Fruit fly (Drosophila melanogaster) whole organism, embryonic: ENCODE data around the gene Doa.

Experiments
- BEAF-32 ChIP-seq: fragments of 200-800 bp; sonication (Bioruptor generic); optimal IDR thresholded peaks from 3 replicates; lab custom pipeline; 2017; ENCODE audit warnings: missing biosample characterization, missing genetic modification characterization, mild to moderate bottlenecking, moderate library complexity, missing genetic modification reagents
- CG10274 ChIP-seq: fragments of 200-800 bp; sonication (Bioruptor generic); optimal IDR thresholded peaks from 3 replicates; lab custom pipeline; 2017; ENCODE audit warnings: missing biosample characterization, mild to moderate bottlenecking, missing genetic modification characterization
- CG10565 ChIP-seq: fragments of 200-800 bp; sonication (Bioruptor generic); optimal IDR thresholded peaks from 3 replicates; lab custom pipeline; 2016; ENCODE audit warnings: missing biosample characterization, mild to moderate bottlenecking, missing genetic modification characterization
- CG11093 ChIP-seq: fragments of 200-800 bp; sonication (Bioruptor generic); IDR thresholded peaks from 3 replicates; pipeline ENCODE4 v1.3.6; 2022; ENCODE audit warnings: missing biosample characterization, missing genetic modification characterization
- CG1233 ChIP-seq: fragments of 200-800 bp; sonication (Bioruptor generic); optimal IDR thresholded peaks from 4 replicates; lab custom pipeline; 2018; ENCODE audit warnings: missing biosample characterization, mild to moderate bottlenecking, missing genetic modification characterization
- CG12391 ChIP-seq: fragments of 200-800 bp; sonication (Bioruptor generic); optimal IDR thresholded peaks from 3 replicates; lab custom pipeline; 2018; ENCODE audit warnings: missing biosample characterization, mild to moderate bottlenecking, missing genetic modification characterization, moderate library complexity
- CG15073 ChIP-seq: fragments of 200-800 bp; sonication (Bioruptor generic); optimal IDR thresholded peaks from 2 replicates; lab custom pipeline; 2016; ENCODE audit warnings: missing biosample characterization, missing genetic modification characterization
- CG18262 ChIP-seq: fragments of 200-800 bp; optimal IDR thresholded peaks from 3 replicates; lab custom pipeline; 2019; ENCODE audit warnings: missing biosample characterization, mild to moderate bottlenecking, missing genetic modification characterization, moderate library complexity
- CG2120 ChIP-seq: fragments of 200-800 bp; sonication (Bioruptor generic); optimal IDR thresholded peaks from 3 replicates; lab custom pipeline; 2016; ENCODE audit warnings: missing biosample characterization, missing genetic modification characterization
- CG30020 ChIP-seq: fragments of 200-800 bp; optimal IDR thresholded peaks from 2 replicates; lab custom pipeline; 2019; ENCODE audit warnings: missing biosample characterization, mild to moderate bottlenecking, missing genetic modification characterization, moderate library complexity
- CG31365 ChIP-seq: fragments of 200-800 bp; sonication (Bioruptor generic); optimal IDR thresholded peaks from 2 replicates; lab custom pipeline; 2018; ENCODE audit warnings: missing biosample characterization, mild to moderate bottlenecking, missing genetic modification characterization
- CG3407 ChIP-seq: fragments of 200-800 bp; sonication (Bioruptor generic); optimal IDR thresholded peaks from 2 replicates; lab custom pipeline; 2018; ENCODE audit warnings: missing biosample characterization, mild to moderate bottlenecking, missing genetic modification characterization
- CG34376 ChIP-seq: fragments of 200-800 bp; sonication (Bioruptor generic); optimal IDR thresholded peaks from 2 replicates; lab custom pipeline; 2018; ENCODE audit warnings: missing biosample characterization, mild to moderate bottlenecking, missing genetic modification characterization
- CG3838 ChIP-seq: fragments of 200-800 bp; sonication (Bioruptor generic); optimal IDR thresholded peaks from 3 replicates; lab custom pipeline; 2016; ENCODE audit warnings: missing biosample characterization, missing genetic modification characterization
- CG4328 ChIP-seq: fragments of 200-800 bp; sonication (Bioruptor generic); optimal IDR thresholded peaks from 3 replicates; lab custom pipeline; 2017; ENCODE audit warnings: missing biosample characterization, missing genetic modification reagents, missing genetic modification characterization
- CG6272 ChIP-seq: fragments of 200-800 bp; sonication (Bioruptor generic); IDR thresholded peaks from 2 replicates; pipeline ENCODE4 v1.3.6; 2022; ENCODE audit warnings: missing biosample characterization, missing genetic modification characterization
- CG6791 ChIP-seq: fragments of 200-800 bp; sonication (Bioruptor generic); IDR thresholded peaks from 3 replicates; pipeline ENCODE4 v1.3.6; 2022; ENCODE audit warnings: missing biosample characterization, missing genetic modification characterization; ENCODE audit not compliant: partially characterized antibody
- CG8765 ChIP-seq: fragments of 200-800 bp; sonication (Bioruptor generic); IDR thresholded peaks from 2 replicates; pipeline ENCODE4 v1.3.6; 2022; ENCODE audit warnings: missing biosample characterization, missing genetic modification characterization
- CG8924 ChIP-seq: fragments of 200-800 bp; optimal IDR thresholded peaks from 3 replicates; lab custom pipeline; 2019; ENCODE audit warnings: missing biosample characterization, mild to moderate bottlenecking, missing genetic modification characterization, moderate library complexity
- CTCF ChIP-seq: fragments of 200-800 bp; sonication (Bioruptor generic); optimal IDR thresholded peaks from 2 replicates; lab custom pipeline; 2017; ENCODE audit warnings: missing biosample characterization, mild to moderate bottlenecking, missing genetic modification characterization, moderate library complexity
- Dek ChIP-seq: fragments of 200-800 bp; sonication (Bioruptor generic); optimal IDR thresholded peaks from 3 replicates; lab custom pipeline; 2019; ENCODE audit warnings: missing biosample characterization, mild to moderate bottlenecking, missing genetic modification characterization, moderate library complexity
- Dref ChIP-seq: fragments of 200-800 bp; sonication (Bioruptor generic); IDR thresholded peaks from 2 replicates; pipeline ENCODE4 v1.3.6; 2022; ENCODE audit warnings: missing biosample characterization, missing genetic modification characterization
- E2f2 ChIP-seq: fragments of 200-800 bp; sonication (Bioruptor generic); IDR thresholded peaks from 2 replicates; pipeline ENCODE4 v1.3.6; 2022; ENCODE audit warnings: missing biosample characterization, missing genetic modification characterization
- GATAe ChIP-seq: fragments of 200-800 bp; sonication (Bioruptor generic); conservative IDR thresholded peaks from 2 replicates; pipeline ENCODE4 v1.3.6; 2022; ENCODE audit warnings: missing biosample characterization, missing genetic modification characterization
- Hand ChIP-seq: fragments of 200-800 bp; sonication (Bioruptor generic); optimal IDR thresholded peaks from 2 replicates; lab custom pipeline; 2017; ENCODE audit warnings: mild to moderate bottlenecking, missing biosample characterization, missing genetic modification reagents, missing genetic modification characterization
- Hmx ChIP-seq: fragments of 200-800 bp; sonication (Bioruptor generic); optimal IDR thresholded peaks from 2 replicates; lab custom pipeline; 2016; ENCODE audit warnings: missing biosample characterization, missing genetic modification characterization
- Hr51 ChIP-seq, 2 experiments: fragments of 200-800 bp; sonication (Bioruptor generic); optimal IDR thresholded peaks; 2 replicates in 1 of 2; 3 replicates in 1 of 2; lab custom pipeline; 2016 to 2018; ENCODE audit warnings: missing biosample characterization in 2 of 2, missing genetic modification characterization in 2 of 2, mild to moderate bottlenecking in 1 of 2, moderate library complexity in 1 of 2
- Lhr ChIP-seq: fragments of 200-800 bp; sonication (Bioruptor generic); optimal IDR thresholded peaks from 3 replicates; lab custom pipeline; 2017; ENCODE audit warnings: mild to moderate bottlenecking, missing biosample characterization, missing genetic modification reagents, missing genetic modification characterization
- MBD-R2 ChIP-seq: fragments of 200-800 bp; sonication (Bioruptor generic); IDR thresholded peaks from 2 replicates; pipeline ENCODE4 v1.3.6; 2022; ENCODE audit warnings: missing biosample characterization, missing genetic modification characterization
- Mes4 ChIP-seq: fragments of 200-800 bp; sonication (Bioruptor generic); optimal IDR thresholded peaks from 2 replicates; lab custom pipeline; 2016; ENCODE audit warnings: missing biosample characterization, missing genetic modification characterization
- NC2β ChIP-seq: fragments of 200-800 bp; sonication (Bioruptor generic); optimal IDR thresholded peaks from 2 replicates; lab custom pipeline; 2016; ENCODE audit warnings: missing biosample characterization, missing genetic modification characterization
- YL-1 ChIP-seq: fragments of 200-800 bp; sonication (Bioruptor generic); optimal IDR thresholded peaks from 3 replicates; lab custom pipeline; 2017; ENCODE audit warnings: missing biosample characterization, mild to moderate bottlenecking, missing genetic modification characterization
- al ChIP-seq: fragments of 200-800 bp; sonication (Bioruptor generic); IDR thresholded peaks from 2 replicates; pipeline ENCODE4 v1.3.6; 2022; ENCODE audit warnings: missing biosample characterization, missing genetic modification characterization
- caup ChIP-seq: fragments of 200-800 bp; sonication (Bioruptor generic); optimal IDR thresholded peaks from 3 replicates; lab custom pipeline; 2017; ENCODE audit warnings: missing biosample characterization, mild to moderate bottlenecking, missing genetic modification characterization, moderate library complexity; ENCODE audit not compliant: severe bottlenecking
- esg ChIP-seq: fragments of 200-800 bp; sonication (Bioruptor generic); conservative IDR thresholded peaks from 2 replicates; pipeline ENCODE4 v1.3.6; 2022; ENCODE audit warnings: missing biosample characterization, missing genetic modification characterization
- eyg ChIP-seq: fragments of 200-800 bp; sonication (Bioruptor generic); optimal IDR thresholded peaks from 3 replicates; lab custom pipeline; 2016; ENCODE audit warnings: missing biosample characterization, missing genetic modification characterization
- gt ChIP-seq: fragments of 200-800 bp; sonication (Bioruptor generic); IDR thresholded peaks from 2 replicates; pipeline ENCODE4 v1.3.6; 2022; ENCODE audit warnings: missing biosample characterization, missing genetic modification characterization
- ham ChIP-seq: fragments of 200-800 bp; sonication (Bioruptor generic); IDR thresholded peaks from 2 replicates; pipeline ENCODE4 v1.3.6; 2022; ENCODE audit warnings: missing biosample characterization, missing genetic modification characterization
- her ChIP-seq: fragments of 200-800 bp; sonication (Bioruptor generic); optimal IDR thresholded peaks from 2 replicates; lab custom pipeline; 2016; ENCODE audit warnings: missing biosample characterization, missing genetic modification characterization
- kni ChIP-seq: fragments of 200-800 bp; sonication (Bioruptor generic); optimal IDR thresholded peaks from 3 replicates; lab custom pipeline; 2017; ENCODE audit warnings: mild to moderate bottlenecking, missing biosample characterization, missing genetic modification reagents, missing genetic modification characterization
- luna ChIP-seq: fragments of 200-800 bp; sonication (Bioruptor generic); optimal IDR thresholded peaks from 2 replicates; lab custom pipeline; 2016; ENCODE audit warnings: missing biosample characterization, missing genetic modification characterization
- p53 ChIP-seq: fragments of 200-800 bp; sonication (Bioruptor generic); optimal IDR thresholded peaks from 2 replicates; lab custom pipeline; 2016; ENCODE audit warnings: missing biosample characterization, missing genetic modification characterization
- pb ChIP-seq: fragments of 200-800 bp; sonication (Bioruptor generic); optimal IDR thresholded peaks from 3 replicates; lab custom pipeline; 2016; ENCODE audit warnings: missing biosample characterization, missing genetic modification characterization
- pfk ChIP-seq: fragments of 200-800 bp; sonication (Bioruptor generic); optimal IDR thresholded peaks from 2 replicates; lab custom pipeline; 2018; ENCODE audit warnings: missing biosample characterization, mild to moderate bottlenecking, missing genetic modification characterization, moderate library complexity
- run ChIP-seq: fragments of 200-800 bp; sonication (Bioruptor generic); optimal IDR thresholded peaks from 3 replicates; lab custom pipeline; 2018; ENCODE audit warnings: missing biosample characterization, mild to moderate bottlenecking, missing genetic modification characterization
- shn ChIP-seq: fragments of 200-800 bp; sonication (Bioruptor generic); optimal IDR thresholded peaks from 3 replicates; lab custom pipeline; 2016; ENCODE audit warnings: missing biosample characterization, missing genetic modification characterization
- sima ChIP-seq: fragments of 200-800 bp; sonication (Bioruptor generic); optimal IDR thresholded peaks from 2 replicates; lab custom pipeline; 2016; ENCODE audit warnings: missing biosample characterization, missing genetic modification characterization
- sqz ChIP-seq: fragments of 200-800 bp; sonication (Bioruptor generic); optimal IDR thresholded peaks from 3 replicates; lab custom pipeline; 2018; ENCODE audit warnings: missing biosample characterization, mild to moderate bottlenecking, missing genetic modification characterization
- unpg ChIP-seq: fragments of 200-800 bp; sonication (Bioruptor generic); optimal IDR thresholded peaks from 3 replicates; lab custom pipeline; 2018; ENCODE audit warnings: missing biosample characterization, mild to moderate bottlenecking, missing genetic modification characterization, moderate library complexity

The Doa gene

dm6 chr3R:28888561-28889426 is 921 bp downstream of the Doa start (continued):
- TF ChIP-seq CG3838 (GFP tag; lab: Kevin White, UChicago), result peak; percentile 36
- TF ChIP-seq E2f2, result no peak; the same call in 1 of the 2 replicates
- peak; percentile 37; the same call in 1 of the 2 replicates for TF ChIP-seq Dref (GFP tag; lab: Robert Waterston, UW)
- TF ChIP-seq Dek (tag; lab: Kevin White, UChicago), result peak; percentile 59
- no peak for TF ChIP-seq CG15073 (GFP tag; lab: Kevin White, UChicago)
- TF ChIP-seq CG18262 (tag; lab: Kevin White, UChicago), result peak; percentile 63
- peak; percentile 72 for TF ChIP-seq NC2β
- peak; percentile 82 for TF ChIP-seq pb (GFP tag; lab: Kevin White, UChicago)
- peak; percentile 59 for TF ChIP-seq Hmx (GFP tag; lab: Kevin White, UChicago)
- TF ChIP-seq CG6791 (GFP tag; lab: Robert Waterston, UW), result 0 out of 3 replicates have a peak, but pooled peaks have one; percentile 7
- peak; percentile 63; the same call in 1 of the 3 replicates for TF ChIP-seq CG11093 (GFP tag; lab: Robert Waterston, UW)
- TF ChIP-seq CG30020, result peak; percentile 35
- no peak for TF ChIP-seq GATAe (GFP tag; lab: Robert Waterston, UW)
- peak; percentile 72 for TF ChIP-seq CG4328 (GFP tag; lab: Kevin White, UChicago)
- TF ChIP-seq CG34376 (GFP tag; lab: Kevin White, UChicago), result peak; percentile 85
- TF ChIP-seq MBD-R2 (GFP tag; lab: Robert Waterston, UW), result peak; percentile 32
- TF ChIP-seq YL-1 (GFP tag; lab: Kevin White, UChicago), result peak; percentile 74
- peak; percentile 39 for TF ChIP-seq BEAF-32 (GFP tag; lab: Kevin White, UChicago)
- TF ChIP-seq sima, result no peak
- peak; percentile 87 for TF ChIP-seq her (GFP tag; lab: Kevin White, UChicago)
- peak; percentile 61 to 66 for TF ChIP-seq Hr51 (GFP tag; optimal IDR thresholded peaks at IDR 0.05; lab: Kevin White, UChicago)
- peak; percentile 38; the same call in 1 of the 2 replicates for TF ChIP-seq CG8765
- peak; percentile 82 for TF ChIP-seq eyg (GFP tag; lab: Kevin White, UChicago)
- TF ChIP-seq kni (GFP tag; lab: Kevin White, UChicago), result peak; percentile 78
- TF ChIP-seq CG12391 (tag; lab: Kevin White, UChicago), result peak; percentile 71
- no peak for TF ChIP-seq CG10565 (GFP tag; lab: Kevin White, UChicago)
- TF ChIP-seq caup (GFP tag; lab: Kevin White, UChicago), result peak; percentile 90
- TF ChIP-seq Hand, result peak; percentile 42
- peak; percentile 71 for TF ChIP-seq CG10274 (GFP tag; lab: Kevin White, UChicago)
- peak; percentile 34 for TF ChIP-seq pfk (GFP tag; lab: Kevin White, UChicago)
- peak; percentile 50 for TF ChIP-seq CTCF (GFP tag; lab: Kevin White, UChicago)
- TF ChIP-seq shn, result peak; percentile 90
- peak; percentile 44 for TF ChIP-seq CG31365
- peak; percentile 24 for TF ChIP-seq Mes4 (GFP tag; lab: Kevin White, UChicago)
- peak; percentile 15; the same call in 1 of the 2 replicates for TF ChIP-seq ham (GFP tag; lab: Robert Waterston, UW)
- peak; percentile 78 for TF ChIP-seq CG8924 (tag; lab: Kevin White, UChicago)
- peak; percentile 34 for TF ChIP-seq CG3407
- TF ChIP-seq gt (GFP tag; lab: Robert Waterston, UW), result no peak
- TF ChIP-seq CG2120 (GFP tag; lab: Kevin White, UChicago), result peak; percentile 95
- no peak for TF ChIP-seq esg
- peak; percentile 58 for TF ChIP-seq sqz
- peak; percentile 17 for TF ChIP-seq Lhr (GFP tag; lab: Kevin White, UChicago)
- TF ChIP-seq p53 (GFP tag; lab: Kevin White, UChicago), result peak; percentile 61
- peak; percentile 64 for TF ChIP-seq CG6272 (GFP tag; lab: Robert Waterston, UW)
- TF ChIP-seq run (tag; lab: Kevin White, UChicago), result no peak
- peak; percentile 55 for TF ChIP-seq luna (GFP tag; lab: Kevin White, UChicago)
- TF ChIP-seq unpg (GFP tag; lab: Kevin White, UChicago), result peak; percentile 74
- peak; percentile 60 for TF ChIP-seq CG1233 (GFP tag; lab: Kevin White, UChicago)
- TF ChIP-seq al (GFP tag; lab: Robert Waterston, UW), result peak; percentile 65; the same call in 1 of the 2 replicates
